Worm (Caenorhabditis elegans) whole organism, mixed stage, embryonic: ENCODE data around the gene fbxc-43.
A peak's percentile ranks its signal among the peaks of the same experiment; 100 is the strongest.

ENCODE experiments used
- M03D4.4 ChIP-seq: sonication (generic microtip); optimal IDR thresholded peaks from 2 replicates; lab custom pipeline; 2017; ENCODE audit warnings: mild to moderate bottlenecking, missing genetic modification characterization, missing compliant biosample characterization
- bed-3 ChIP-seq: fragments of 200-800 bp; sonication (Bioruptor generic); optimal IDR thresholded peaks from 3 replicates; lab custom pipeline; 2018; ENCODE audit warnings: mild to moderate bottlenecking, missing genetic modification characterization, moderate library complexity, missing compliant biosample characterization
- blmp-1 ChIP-seq: fragments of 150-350 bp; optimal IDR thresholded peaks from 2 replicates; lab custom pipeline; 2014; ENCODE audit warnings: missing biosample characterization, missing genetic modification characterization
- ceh-39 ChIP-seq: fragments of 150-350 bp; optimal IDR thresholded peaks from 2 replicates; lab custom pipeline; 2014; ENCODE audit warnings: missing biosample characterization, missing genetic modification characterization
- ceh-43 ChIP-seq: fragments of 200-800 bp; sonication (Bioruptor generic); optimal IDR thresholded peaks from 2 replicates; lab custom pipeline; 2018; ENCODE audit warnings: mild to moderate bottlenecking, missing genetic modification characterization, moderate library complexity, missing compliant biosample characterization
- ceh-83 ChIP-seq: fragments of 200-800 bp; sonication (Bioruptor generic); optimal IDR thresholded peaks from 2 replicates; lab custom pipeline; 2018; ENCODE audit warnings: mild to moderate bottlenecking, missing genetic modification characterization, missing compliant biosample characterization
- ces-1 ChIP-seq: fragments of 150-350 bp; optimal IDR thresholded peaks from 2 replicates; lab custom pipeline; 2014; ENCODE audit warnings: missing biosample characterization, missing genetic modification reagents, missing genetic modification characterization
- cnd-1 ChIP-seq: fragments of 200-800 bp; sonication (Bioruptor generic); optimal IDR thresholded peaks from 2 replicates; lab custom pipeline; 2018; ENCODE audit warnings: mild to moderate bottlenecking, missing genetic modification characterization, missing compliant biosample characterization
- drap-1 ChIP-seq: fragments of 200-800 bp; sonication (Bioruptor generic); optimal IDR thresholded peaks from 3 replicates; lab custom pipeline; 2018; ENCODE audit warnings: mild to moderate bottlenecking, missing genetic modification characterization, missing compliant biosample characterization
- elt-1 ChIP-seq: sonication (generic microtip); optimal IDR thresholded peaks from 2 replicates; lab custom pipeline; 2017; ENCODE audit warnings: missing genetic modification characterization, mild to moderate bottlenecking, missing compliant biosample characterization, antibody characterized with exemption, moderate library complexity, borderline replicate concordance; ENCODE audit not compliant: insufficient read depth
- elt-3 ChIP-seq: fragments of 150-350 bp; optimal IDR thresholded peaks from 2 replicates; lab custom pipeline; 2014; ENCODE audit warnings: missing biosample characterization, missing genetic modification characterization
- flh-1 ChIP-seq: fragments of 200-800 bp; sonication (Bioruptor generic); optimal IDR thresholded peaks from 2 replicates; lab custom pipeline; 2018; ENCODE audit warnings: mild to moderate bottlenecking, missing genetic modification characterization, moderate library complexity, missing compliant biosample characterization
- ham-2 ChIP-seq: fragments of 200-800 bp; sonication (Bioruptor generic); optimal IDR thresholded peaks from 2 replicates; lab custom pipeline; 2018; ENCODE audit warnings: mild to moderate bottlenecking, missing genetic modification characterization, missing compliant biosample characterization
- hlh-1 ChIP-seq: fragments of 150-350 bp; optimal IDR thresholded peaks from 2 replicates; lab custom pipeline; 2014; ENCODE audit warnings: missing biosample characterization, missing genetic modification reagents, missing genetic modification characterization
- lin-13 ChIP-seq: fragments of 150-350 bp; optimal IDR thresholded peaks from 2 replicates; lab custom pipeline; 2014; ENCODE audit warnings: missing biosample characterization, missing genetic modification characterization
- lin-32 ChIP-seq: fragments of 200-800 bp; sonication (Bioruptor generic); optimal IDR thresholded peaks from 2 replicates; lab custom pipeline; 2018; ENCODE audit warnings: mild to moderate bottlenecking, missing genetic modification characterization, missing compliant biosample characterization
- lsy-2 ChIP-seq: fragments of 150-350 bp; optimal IDR thresholded peaks from 2 replicates; lab custom pipeline; 2014; ENCODE audit warnings: missing biosample characterization, missing genetic modification characterization
- mab-5 ChIP-seq: fragments of 150-350 bp; optimal IDR thresholded peaks from 2 replicates; lab custom pipeline; 2014; ENCODE audit warnings: missing biosample characterization, missing genetic modification characterization
- mep-1 ChIP-seq: fragments of 150-350 bp; optimal IDR thresholded peaks from 2 replicates; lab custom pipeline; 2017; ENCODE audit warnings: missing biosample characterization, missing genetic modification reagents, missing genetic modification characterization, inconsistent platforms
- mls-2 ChIP-seq: sonication (generic microtip); optimal IDR thresholded peaks from 2 replicates; lab custom pipeline; 2016; ENCODE audit warnings: mild to moderate bottlenecking, missing genetic modification characterization, moderate library complexity, missing compliant biosample characterization
- nhr-12 ChIP-seq: fragments of 150-350 bp; optimal IDR thresholded peaks from 2 replicates; lab custom pipeline; 2014; ENCODE audit warnings: missing biosample characterization, missing genetic modification characterization
- nhr-2 ChIP-seq: fragments of 150-350 bp; optimal IDR thresholded peaks from 2 replicates; lab custom pipeline; 2014; ENCODE audit warnings: missing biosample characterization, missing genetic modification characterization
- nhr-237 ChIP-seq: fragments of 150-350 bp; optimal IDR thresholded peaks from 2 replicates; lab custom pipeline; 2014; ENCODE audit warnings: missing biosample characterization, missing genetic modification characterization
- nhr-28 ChIP-seq: fragments of 150-350 bp; optimal IDR thresholded peaks from 2 replicates; lab custom pipeline; 2014; ENCODE audit warnings: missing biosample characterization, missing genetic modification characterization
- nhr-76 ChIP-seq: sonication (generic microtip); optimal IDR thresholded peaks from 2 replicates; lab custom pipeline; 2017; ENCODE audit warnings: missing biosample characterization, missing genetic modification characterization
- sem-2 ChIP-seq: fragments of 200-800 bp; sonication (Bioruptor generic); optimal IDR thresholded peaks from 2 replicates; lab custom pipeline; 2018; ENCODE audit warnings: mild to moderate bottlenecking, missing genetic modification characterization, missing compliant biosample characterization
- snpc-4 ChIP-seq: fragments of 150-350 bp; optimal IDR thresholded peaks from 2 replicates; lab custom pipeline; 2014; ENCODE audit warnings: missing biosample characterization, missing genetic modification characterization
- sptf-1 ChIP-seq: sonication (generic microtip); optimal IDR thresholded peaks from 2 replicates; lab custom pipeline; 2017; ENCODE audit warnings: mild to moderate bottlenecking, missing genetic modification characterization, moderate library complexity, missing compliant biosample characterization
- tbx-8 ChIP-seq: fragments of 200-800 bp; sonication (Bioruptor generic); optimal IDR thresholded peaks from 2 replicates; lab custom pipeline; 2018; ENCODE audit warnings: mild to moderate bottlenecking, missing genetic modification characterization, moderate library complexity, missing compliant biosample characterization
- unc-120 ChIP-seq: sonication (generic microtip); optimal IDR thresholded peaks from 2 replicates; lab custom pipeline; 2017; ENCODE audit warnings: missing genetic modification characterization, missing compliant biosample characterization; ENCODE audit not compliant: poor library complexity, severe bottlenecking
- unc-39 ChIP-seq: fragments of 150-350 bp; optimal IDR thresholded peaks from 2 replicates; lab custom pipeline; 2014; ENCODE audit warnings: missing biosample characterization, missing genetic modification characterization
- unc-62 ChIP-seq: fragments of 150-350 bp; optimal IDR thresholded peaks from 2 replicates; lab custom pipeline; 2014; ENCODE audit warnings: missing biosample characterization, missing genetic modification reagents, missing genetic modification characterization
- zip-8 ChIP-seq: fragments of 150-350 bp; optimal IDR thresholded peaks from 2 replicates; lab custom pipeline; 2014; ENCODE audit warnings: missing biosample characterization, missing genetic modification characterization
- ztf-11 ChIP-seq: fragments of 150-350 bp; optimal IDR thresholded peaks from 2 replicates; lab custom pipeline; 2014; ENCODE audit warnings: missing biosample characterization, missing genetic modification characterization

The fbxc-43 gene

DNA sequence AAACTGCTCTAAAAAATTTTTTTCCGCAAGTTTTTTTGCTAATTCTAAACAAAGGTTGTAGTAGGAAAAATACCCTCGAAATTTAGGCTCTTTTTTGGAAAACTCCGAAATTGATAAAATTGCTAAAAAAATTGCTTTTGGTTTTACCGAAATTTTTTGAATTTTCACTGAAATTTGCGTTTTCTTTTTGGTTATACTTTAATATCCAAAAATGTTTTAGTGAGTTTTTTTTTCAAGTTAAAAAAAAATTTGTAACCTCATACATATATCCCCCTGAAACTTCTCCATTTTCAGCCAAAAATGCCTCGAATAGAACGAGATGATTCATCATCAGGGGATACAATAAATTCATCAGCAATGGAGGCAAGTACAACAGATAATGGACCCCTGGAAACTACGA is 11.1 kb upstream of the fbxc-43 start, which contains the start of gene gpa-11:
Gene gpa-11, plus strand, starts transcription at position 301 of the 400 bp plus-strand sequence.
- TF ChIP-seq mep-1 (tag; lab: Kevin White, UChicago): no peak
- no peak for TF ChIP-seq hlh-1 (tag; lab: Kevin White, UChicago)
- TF ChIP-seq lsy-2 (tag; lab: Kevin White, UChicago): no peak
- no peak for TF ChIP-seq sptf-1 (tag; lab: Kevin White, UChicago)
- TF ChIP-seq unc-62: no peak
- no peak for TF ChIP-seq tbx-8 (GFP tag; lab: Kevin White, UChicago)
- no peak for TF ChIP-seq M03D4.4 (tag; lab: Kevin White, UChicago)
- TF ChIP-seq cnd-1 (tag; lab: Kevin White, UChicago): no peak
- TF ChIP-seq bed-3 (GFP tag; lab: Kevin White, UChicago): no peak
- TF ChIP-seq unc-120 (tag; lab: Kevin White, UChicago): no peak

DNA sequence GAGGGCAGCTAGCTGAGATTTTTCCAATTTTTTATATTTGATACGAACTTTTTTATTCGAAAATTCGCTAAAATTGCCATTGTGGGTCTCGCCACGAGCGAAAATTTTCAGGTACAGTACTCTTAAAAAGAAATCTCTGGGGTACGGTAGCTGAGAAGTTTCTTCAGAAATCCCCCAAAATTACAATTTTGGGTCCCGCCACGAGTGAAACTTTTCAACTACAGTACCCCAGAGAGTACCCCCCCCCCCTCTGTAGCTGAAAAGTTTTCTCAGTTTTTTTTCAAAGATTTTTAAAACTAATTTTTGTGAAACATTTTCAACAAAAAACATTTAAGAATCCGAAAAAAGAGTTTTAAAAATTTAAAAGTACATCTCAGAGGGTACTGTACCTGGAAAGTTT is 9.2 kb upstream of the fbxc-43 start:
- TF ChIP-seq mab-5 (tag; lab: Kevin White, UChicago) (no peak), lin-13 (tag; lab: Kevin White, UChicago) (no peak), bed-3 (GFP tag; lab: Kevin White, UChicago) (no peak), snpc-4 (tag; lab: Kevin White, UChicago) (no peak), hlh-1 (tag; lab: Kevin White, UChicago) (no peak), zip-8 (tag; lab: Kevin White, UChicago) (no peak), flh-1 (GFP tag; lab: Kevin White, UChicago) (no peak), ceh-43 (GFP tag; lab: Kevin White, UChicago) (no peak), sem-2 (GFP tag; lab: Kevin White, UChicago) (no peak), elt-3 (tag; lab: Kevin White, UChicago) (no peak), nhr-2 (tag; lab: Kevin White, UChicago) (no peak), nhr-76 (tag; lab: Kevin White, UChicago) (no peak), mls-2 (tag; lab: Kevin White, UChicago) (no peak)
- TF ChIP-seq, all 35 proteins: peak for 0

DNA sequence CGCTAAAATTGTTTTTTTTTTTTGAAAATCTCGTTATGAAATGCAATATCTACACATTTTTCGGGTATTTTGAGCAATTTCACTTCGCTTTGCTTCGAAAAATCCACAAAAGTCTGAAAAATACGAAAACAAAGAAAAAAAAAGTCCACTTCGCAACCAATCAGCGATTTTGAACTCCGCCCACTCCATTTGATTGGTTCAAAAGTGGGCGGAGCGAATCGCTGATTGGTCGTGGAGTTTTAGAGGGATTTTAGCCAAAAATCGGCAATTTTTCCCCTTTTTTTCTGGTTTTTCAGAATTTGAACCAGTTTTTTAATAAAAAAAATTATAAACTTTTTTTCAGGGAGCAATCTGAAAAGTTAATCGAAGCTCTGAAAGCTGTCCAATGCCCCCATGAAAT is 3.2 kb upstream of the fbxc-43 start:
- TF ChIP-seq drap-1 (GFP tag; lab: Kevin White, UChicago) (no peak), mls-2 (tag; lab: Kevin White, UChicago) (no peak), tbx-8 (GFP tag; lab: Kevin White, UChicago) (no peak), mab-5 (tag; lab: Kevin White, UChicago) (no peak), nhr-2 (tag; lab: Kevin White, UChicago) (no peak), ces-1 (GFP tag; lab: Kevin White, UChicago) (no peak), unc-120 (tag; lab: Kevin White, UChicago) (no peak), snpc-4 (tag; lab: Kevin White, UChicago) (no peak), lin-13 (tag; lab: Kevin White, UChicago) (no peak), unc-39 (tag; lab: Kevin White, UChicago) (no peak), flh-1 (GFP tag; lab: Kevin White, UChicago) (no peak), ceh-39 (tag; lab: Kevin White, UChicago) (no peak), zip-8 (tag; lab: Kevin White, UChicago) (no peak), ceh-43 (GFP tag; lab: Kevin White, UChicago) (no peak), ceh-83 (GFP tag; lab: Kevin White, UChicago) (no peak)
- TF ChIP-seq, all 35 proteins: peak for 0

DNA sequence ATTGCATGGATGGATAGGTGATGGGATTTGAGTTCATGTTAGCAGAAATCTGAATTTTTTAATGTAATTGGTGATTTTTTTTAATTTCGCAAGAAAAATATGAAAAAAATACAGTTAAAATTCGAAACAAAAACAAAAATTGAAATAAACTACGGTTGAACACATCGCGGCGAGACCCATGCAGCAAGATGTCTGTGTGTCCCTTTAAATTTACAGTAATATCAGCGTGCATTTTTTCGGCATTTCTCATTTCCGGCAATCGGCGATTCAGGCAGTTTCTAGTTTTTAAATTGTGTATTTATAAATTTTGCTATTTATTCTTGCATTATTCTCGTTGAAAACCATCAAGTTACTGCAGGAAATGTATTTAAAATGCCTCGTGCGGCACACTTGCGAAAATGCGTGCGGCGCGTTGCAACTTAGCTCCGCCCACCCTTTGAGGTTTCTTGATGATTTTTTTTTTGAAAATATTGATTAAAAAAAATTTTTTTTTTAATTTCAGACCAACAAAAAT is 2.0 kb upstream of the fbxc-43 start, which contains the start of the genes fbxc-44 and C16A11.2:
Gene fbxc-44, minus strand, starts transcription at position 51 of the 514 bp plus-strand sequence.
Gene C16A11.2, plus strand, starts transcription at position 503 of the 514 bp plus-strand sequence.
- TF ChIP-seq ceh-83 (GFP tag; lab: Kevin White, UChicago): peak; percentile 76
- TF ChIP-seq bed-3 (GFP tag; lab: Kevin White, UChicago): peak; percentile 60
- TF ChIP-seq ceh-43 (GFP tag; lab: Kevin White, UChicago): peak; percentile 76
- peak; percentile 49 for TF ChIP-seq drap-1 (GFP tag; lab: Kevin White, UChicago)
- no peak for TF ChIP-seq tbx-8 (GFP tag; lab: Kevin White, UChicago)
- TF ChIP-seq blmp-1 (tag; lab: Kevin White, UChicago): peak; percentile 21
- TF ChIP-seq nhr-12: no peak
- peak; percentile 12 for TF ChIP-seq elt-1
- TF ChIP-seq ztf-11 (tag; lab: Kevin White, UChicago): peak; percentile 54
- TF ChIP-seq cnd-1 (tag; lab: Kevin White, UChicago): peak; percentile 54
- TF ChIP-seq lsy-2 (tag; lab: Kevin White, UChicago): peak; percentile 58
- TF ChIP-seq unc-62: no peak
- no peak for TF ChIP-seq nhr-237 (tag; lab: Kevin White, UChicago)
- TF ChIP-seq sem-2 (GFP tag; lab: Kevin White, UChicago): peak; percentile 15
- TF ChIP-seq snpc-4 (tag; lab: Kevin White, UChicago): no peak
- TF ChIP-seq lin-32: peak; percentile 0
- peak; percentile 55 for TF ChIP-seq mab-5 (tag; lab: Kevin White, UChicago)
- TF ChIP-seq unc-120 (tag; lab: Kevin White, UChicago): peak; percentile 29
- peak; percentile 40 for TF ChIP-seq hlh-1 (tag; lab: Kevin White, UChicago)
- TF ChIP-seq ces-1 (GFP tag; lab: Kevin White, UChicago): no peak
- peak; percentile 27 for TF ChIP-seq lin-13 (tag; lab: Kevin White, UChicago)
- TF ChIP-seq sptf-1 (tag; lab: Kevin White, UChicago): peak; percentile 89
- TF ChIP-seq mls-2 (tag; lab: Kevin White, UChicago): peak; percentile 69
- TF ChIP-seq ham-2: peak; percentile 40
- no peak for TF ChIP-seq nhr-28 (tag; lab: Kevin White, UChicago)
- peak; percentile 69 for TF ChIP-seq mep-1 (tag; lab: Kevin White, UChicago)
- peak; percentile 85 for TF ChIP-seq M03D4.4 (tag; lab: Kevin White, UChicago)
